Fruit fly (Drosophila melanogaster) whole organism, embryonic: ENCODE results near the gene Sf3b6.

Source experiments
- Antp ChIP-seq: fragments of 200-800 bp; sonication (Bioruptor generic); optimal IDR thresholded peaks from 3 replicates; lab custom pipeline; 2016; ENCODE audit warnings: missing biosample characterization, missing genetic modification characterization
- B-H2 ChIP-seq: fragments of 200-800 bp; sonication (Bioruptor generic); optimal IDR thresholded peaks from 2 replicates; lab custom pipeline; 2018; ENCODE audit warnings: missing biosample characterization, mild to moderate bottlenecking, missing genetic modification characterization
- CG10209 ChIP-seq: fragments of 200-800 bp; sonication (Bioruptor generic); optimal IDR thresholded peaks from 3 replicates; lab custom pipeline; 2017; ENCODE audit warnings: missing biosample characterization, mild to moderate bottlenecking, missing genetic modification characterization, missing genetic modification reagents
- CG10366 ChIP-seq: fragments of 200-800 bp; sonication (Bioruptor generic); IDR thresholded peaks from 2 replicates; pipeline ENCODE4 v1.3.6; 2022; ENCODE audit warnings: missing biosample characterization, missing genetic modification characterization
- CG10543 ChIP-seq: fragments of 200-800 bp; sonication (Bioruptor generic); optimal IDR thresholded peaks from 3 replicates; lab custom pipeline; 2017; ENCODE audit warnings: missing biosample characterization, mild to moderate bottlenecking, missing genetic modification characterization, moderate library complexity
- CG11398 ChIP-seq: fragments of 200-800 bp; sonication (Bioruptor generic); optimal IDR thresholded peaks from 2 replicates; lab custom pipeline; 2016; ENCODE audit warnings: missing biosample characterization, missing genetic modification characterization
- CG11504 ChIP-seq: fragments of 200-800 bp; sonication (Bioruptor generic); optimal IDR thresholded peaks from 3 replicates; lab custom pipeline; 2019; ENCODE audit warnings: missing biosample characterization, mild to moderate bottlenecking, missing genetic modification characterization, moderate library complexity
- CG11695 ChIP-seq: fragments of 200-800 bp; sonication (Bioruptor generic); IDR thresholded peaks from 3 replicates; pipeline ENCODE4 v1.3.6; 2022; ENCODE audit warnings: missing biosample characterization, missing genetic modification characterization
- CG12071 ChIP-seq: fragments of 200-800 bp; sonication (Bioruptor generic); optimal IDR thresholded peaks from 3 replicates; lab custom pipeline; 2018; ENCODE audit warnings: missing biosample characterization, mild to moderate bottlenecking, missing genetic modification characterization
- CG13775 ChIP-seq: fragments of 200-800 bp; sonication (Bioruptor generic); optimal IDR thresholded peaks from 3 replicates; lab custom pipeline; 2017; ENCODE audit warnings: missing biosample characterization, mild to moderate bottlenecking, missing genetic modification characterization
- CG13894 ChIP-seq: fragments of 200-800 bp; sonication (Bioruptor generic); optimal IDR thresholded peaks from 3 replicates; lab custom pipeline; 2018; ENCODE audit warnings: missing biosample characterization, mild to moderate bottlenecking, missing genetic modification characterization, moderate library complexity
- CG14710 ChIP-seq: fragments of 200-800 bp; sonication (Bioruptor generic); optimal IDR thresholded peaks from 3 replicates; lab custom pipeline; 2019; ENCODE audit warnings: missing biosample characterization, mild to moderate bottlenecking, missing genetic modification characterization, moderate library complexity
- CG16815 ChIP-seq: fragments of 200-800 bp; sonication (Bioruptor generic); optimal IDR thresholded peaks from 3 replicates; lab custom pipeline; 2017; ENCODE audit warnings: missing biosample characterization, mild to moderate bottlenecking, missing genetic modification characterization
- CG16863 ChIP-seq: fragments of 200-800 bp; sonication (Bioruptor generic); optimal IDR thresholded peaks from 3 replicates; lab custom pipeline; 2016; ENCODE audit warnings: missing biosample characterization, missing genetic modification characterization
- CG17385 ChIP-seq: fragments of 200-800 bp; sonication (Bioruptor generic); optimal IDR thresholded peaks from 3 replicates; lab custom pipeline; 2018; ENCODE audit warnings: missing biosample characterization, mild to moderate bottlenecking, missing genetic modification characterization
- CG17612 ChIP-seq: fragments of 200-800 bp; sonication (Bioruptor generic); IDR thresholded peaks from 2 replicates; pipeline ENCODE4 v1.3.6; 2022; ENCODE audit warnings: missing biosample characterization, missing genetic modification characterization
- CG1792 ChIP-seq: fragments of 200-800 bp; sonication (Bioruptor generic); optimal IDR thresholded peaks from 2 replicates; lab custom pipeline; 2016; ENCODE audit warnings: missing biosample characterization, missing genetic modification characterization
- CG2129 ChIP-seq: fragments of 200-800 bp; sonication (Bioruptor generic); IDR thresholded peaks from 2 replicates; pipeline ENCODE4 v1.3.6; 2022; ENCODE audit warnings: missing biosample characterization, missing genetic modification characterization; ENCODE audit not compliant: partially characterized antibody
- CG5953 ChIP-seq: fragments of 200-800 bp; sonication (Bioruptor generic); IDR thresholded peaks from 2 replicates; pipeline ENCODE4 v1.3.6; 2022; ENCODE audit warnings: missing biosample characterization, missing genetic modification characterization
- CG6254 ChIP-seq: fragments of 200-800 bp; sonication (Bioruptor generic); optimal IDR thresholded peaks from 3 replicates; lab custom pipeline; 2017; ENCODE audit warnings: mild to moderate bottlenecking, missing biosample characterization, missing genetic modification reagents, missing genetic modification characterization
- CG6813 ChIP-seq: fragments of 200-800 bp; sonication (Bioruptor generic); optimal IDR thresholded peaks from 2 replicates; lab custom pipeline; 2017; ENCODE audit warnings: missing biosample characterization, missing genetic modification characterization, mild to moderate bottlenecking, moderate library complexity, missing genetic modification reagents
- CG8944 ChIP-seq: fragments of 200-800 bp; sonication (Bioruptor generic); optimal IDR thresholded peaks from 3 replicates; lab custom pipeline; 2016; ENCODE audit warnings: missing biosample characterization, missing genetic modification characterization
- CG9609 ChIP-seq: fragments of 200-800 bp; sonication (Bioruptor generic); optimal IDR thresholded peaks from 3 replicates; lab custom pipeline; 2016; ENCODE audit warnings: missing biosample characterization, missing genetic modification characterization
- Dfd ChIP-seq, 2 experiments: fragments of >200 bp; optimal IDR thresholded peaks; 2 replicates each; lab custom pipeline; 2017; ENCODE audit warnings: missing biosample characterization in 2 of 2, missing genetic modification characterization in 2 of 2
- E2f2 ChIP-seq: fragments of 200-800 bp; sonication (Bioruptor generic); IDR thresholded peaks from 2 replicates; pipeline ENCODE4 v1.3.6; 2022; ENCODE audit warnings: missing biosample characterization, missing genetic modification characterization
- H15 ChIP-seq: fragments of 200-800 bp; sonication (Bioruptor generic); IDR thresholded peaks from 3 replicates; pipeline ENCODE4 v1.3.6; 2022; ENCODE audit warnings: missing biosample characterization, missing genetic modification characterization
- Jarid2 ChIP-seq: fragments of 200-800 bp; sonication (Bioruptor generic); optimal IDR thresholded peaks from 3 replicates; lab custom pipeline; 2017; ENCODE audit warnings: mild to moderate bottlenecking, missing biosample characterization, missing genetic modification reagents, missing genetic modification characterization
- Lim3 ChIP-seq: fragments of 200-800 bp; sonication (Bioruptor generic); IDR thresholded peaks from 2 replicates; pipeline ENCODE4 v1.3.6; 2022; ENCODE audit warnings: missing biosample characterization, missing genetic modification characterization
- Lpt ChIP-seq: fragments of >200 bp; optimal IDR thresholded peaks from 2 replicates; lab custom pipeline; 2018; ENCODE audit warnings: missing biosample characterization, missing genetic modification characterization
- MBD-R2 ChIP-seq: fragments of 200-800 bp; sonication (Bioruptor generic); IDR thresholded peaks from 2 replicates; pipeline ENCODE4 v1.3.6; 2022; ENCODE audit warnings: missing biosample characterization, missing genetic modification characterization
- Neu2 ChIP-seq: fragments of 200-800 bp; sonication (Bioruptor generic); optimal IDR thresholded peaks from 3 replicates; lab custom pipeline; 2016; ENCODE audit warnings: missing biosample characterization, missing genetic modification characterization, borderline replicate concordance
- Rx ChIP-seq: fragments of 200-800 bp; sonication (Bioruptor generic); IDR thresholded peaks from 2 replicates; pipeline ENCODE4 v1.3.6; 2022; ENCODE audit warnings: missing biosample characterization, missing genetic modification characterization
- Sox100B ChIP-seq: fragments of 200-800 bp; sonication (Bioruptor generic); optimal IDR thresholded peaks from 3 replicates; lab custom pipeline; 2018; ENCODE audit warnings: missing biosample characterization, mild to moderate bottlenecking, missing genetic modification characterization
- Tbp ChIP-seq: fragments of >200 bp; optimal IDR thresholded peaks from 2 replicates; lab custom pipeline; 2018; ENCODE audit warnings: missing biosample characterization, missing genetic modification characterization
- YL-1 ChIP-seq: fragments of 200-800 bp; sonication (Bioruptor generic); optimal IDR thresholded peaks from 3 replicates; lab custom pipeline; 2017; ENCODE audit warnings: missing biosample characterization, mild to moderate bottlenecking, missing genetic modification characterization
- bcd ChIP-seq: fragments of 200-800 bp; sonication (Bioruptor generic); optimal IDR thresholded peaks from 2 replicates; lab custom pipeline; 2017; ENCODE audit warnings: missing biosample characterization, mild to moderate bottlenecking, missing genetic modification characterization
- cad ChIP-seq: fragments of >200 bp; optimal IDR thresholded peaks from 2 replicates; lab custom pipeline; 2017; ENCODE audit warnings: missing biosample characterization, missing genetic modification characterization
- dmrt11E ChIP-seq: fragments of 200-800 bp; sonication (Bioruptor generic); optimal IDR thresholded peaks from 3 replicates; lab custom pipeline; 2018; ENCODE audit warnings: missing biosample characterization, mild to moderate bottlenecking, missing genetic modification characterization, moderate library complexity
- emc ChIP-seq: fragments of 200-800 bp; sonication (Bioruptor generic); optimal IDR thresholded peaks from 2 replicates; lab custom pipeline; 2016; ENCODE audit warnings: missing biosample characterization, missing genetic modification characterization
- ems ChIP-seq: fragments of 200-800 bp; sonication (Bioruptor generic); optimal IDR thresholded peaks from 3 replicates; lab custom pipeline; 2016; ENCODE audit warnings: missing biosample characterization, missing genetic modification characterization
- hb ChIP-seq: fragments of 200-800 bp; sonication (Bioruptor generic); IDR thresholded peaks from 3 replicates; pipeline ENCODE4 v1.3.6; 2022; ENCODE audit warnings: missing biosample characterization, missing genetic modification characterization; ENCODE audit not compliant: partially characterized antibody
- hkb ChIP-seq, 2 experiments: fragments of 200-800 bp in 1 of 2; fragments of >200 bp in 1 of 2; sonication (Bioruptor generic) in 1 of 2; IDR thresholded peaks in 1 of 2; optimal IDR thresholded peaks in 1 of 2; 2 replicates each; pipeline versions ENCODE4 v1.3.6 to Lab custom; 2017 to 2022; ENCODE audit warnings: missing biosample characterization in 1 of 2, missing genetic modification characterization in 1 of 2
- hth ChIP-seq: fragments of >200 bp; optimal IDR thresholded peaks from 2 replicates; lab custom pipeline; 2017; ENCODE audit warnings: inconsistent platforms
- jigr1 ChIP-seq: fragments of 200-800 bp; sonication (Bioruptor generic); IDR thresholded peaks from 3 replicates; pipeline ENCODE4 v1.3.6; 2022; ENCODE audit warnings: missing biosample characterization, missing genetic modification characterization
- org-1 ChIP-seq: fragments of 200-800 bp; sonication (Bioruptor generic); optimal IDR thresholded peaks from 2 replicates; lab custom pipeline; 2017; ENCODE audit warnings: missing biosample characterization, missing genetic modification characterization
- sens ChIP-seq: fragments of 200-800 bp; sonication (Bioruptor generic); peaks from one replicate; lab custom pipeline; 2016; ENCODE audit warnings: missing biosample characterization, missing genetic modification characterization
- shn ChIP-seq: fragments of 200-800 bp; sonication (Bioruptor generic); optimal IDR thresholded peaks from 3 replicates; lab custom pipeline; 2016; ENCODE audit warnings: missing biosample characterization, missing genetic modification characterization
- sob ChIP-seq: fragments of 200-800 bp; sonication (Bioruptor generic); IDR thresholded peaks from 2 replicates; pipeline ENCODE4 v1.3.6; 2022; ENCODE audit warnings: missing biosample characterization, missing genetic modification characterization
- sqz ChIP-seq: fragments of 200-800 bp; sonication (Bioruptor generic); optimal IDR thresholded peaks from 3 replicates; lab custom pipeline; 2018; ENCODE audit warnings: missing biosample characterization, mild to moderate bottlenecking, missing genetic modification characterization
- trh ChIP-seq: fragments of 200-800 bp; sonication (Bioruptor generic); optimal IDR thresholded peaks from 2 replicates; lab custom pipeline; 2016; ENCODE audit warnings: missing biosample characterization, missing genetic modification characterization
- ttk ChIP-seq: fragments of 200-800 bp; sonication (Bioruptor generic); IDR thresholded peaks from 2 replicates; pipeline ENCODE4 v2.1.2; 2022; ENCODE audit warnings: missing biosample characterization, missing genetic modification characterization

Sf3b6 gene

DNA sequence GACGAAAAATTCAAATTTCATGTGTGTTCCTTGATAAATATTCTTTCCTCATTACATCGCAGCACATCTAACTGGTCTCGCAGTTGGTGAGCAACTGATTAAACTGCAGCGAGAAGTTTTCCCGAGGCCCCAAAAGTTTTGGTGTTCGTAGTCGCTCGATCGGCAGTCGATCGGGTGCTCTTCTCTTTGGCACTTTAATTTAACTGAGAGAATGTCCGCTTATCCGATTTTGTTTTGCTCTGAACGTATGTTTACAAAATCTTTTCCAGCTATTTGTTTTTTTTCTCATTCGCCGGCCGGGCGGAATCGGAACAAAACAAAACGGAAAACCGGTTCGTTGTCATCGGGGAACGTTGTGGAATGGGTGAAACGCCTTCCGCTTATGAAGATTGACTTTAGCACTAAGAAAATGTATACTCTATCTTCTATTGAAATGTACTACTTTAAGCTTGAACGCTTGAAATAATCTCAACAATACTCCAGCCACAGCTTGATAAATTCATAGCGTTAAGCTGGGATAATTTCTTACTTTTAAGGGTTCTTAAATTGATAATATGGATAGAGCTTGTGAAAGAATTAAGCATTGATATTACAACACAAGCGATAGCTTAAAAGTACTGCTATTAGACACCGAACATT lies 25.7 kb upstream of the Sf3b6 start:
- TF ChIP-seq hth (lab: Kevin White, UChicago) (no peak), MBD-R2 (no peak), CG9609 (no peak), Tbp (GFP tag; lab: Kevin White, UChicago) (no peak), CG11504 (tag; lab: Kevin White, UChicago) (no peak), Jarid2 (GFP tag; lab: Kevin White, UChicago) (peak; percentile 80), hb (GFP tag; lab: Robert Waterston, UW) (no peak), CG11695 (GFP tag; lab: Robert Waterston, UW) (no peak), sqz (GFP tag; lab: Kevin White, UChicago) (peak; percentile 36), CG16815 (GFP tag; lab: Kevin White, UChicago) (no peak), E2f2 (GFP tag; lab: Robert Waterston, UW) (0 out of 2 replicates have a peak, but pooled peaks have one; percentile 41), Sox100B (GFP tag; lab: Kevin White, UChicago) (peak; percentile 13), CG6254 (GFP tag; lab: Kevin White, UChicago) (peak; percentile 11), ttk (GFP tag; lab: Robert Waterston, UW) (no peak), YL-1 (no peak), CG2129 (GFP tag; lab: Robert Waterston, UW) (no peak), CG10366 (GFP tag; lab: Robert Waterston, UW) (no peak), Lim3 (GFP tag; lab: Robert Waterston, UW) (no peak), B-H2 (GFP tag; lab: Kevin White, UChicago) (peak; percentile 15), Antp (GFP tag; lab: Kevin White, UChicago) (no peak), Neu2 (GFP tag; lab: Kevin White, UChicago) (no peak), cad (GFP tag; lab: Kevin White, UChicago) (no peak), hkb (optimal IDR thresholded peaks at IDR 0.05; lab: Kevin White, UChicago) (no peak), hkb (GFP tag; IDR thresholded peaks at IDR 0.05; lab: Robert Waterston, UW) (peak; percentile 57; the same call in 1 of the 2 replicates), CG13775 (GFP tag; lab: Kevin White, UChicago) (no peak), CG11398 (no peak), CG13894 (tag; lab: Kevin White, UChicago) (no peak), trh (GFP tag; lab: Kevin White, UChicago) (no peak), CG1792 (GFP tag; lab: Kevin White, UChicago) (no peak), CG16863 (no peak), CG10209 (GFP tag; lab: Kevin White, UChicago) (no peak), CG6813 (GFP tag; lab: Kevin White, UChicago) (peak; percentile 56), CG12071 (peak; percentile 60), org-1 (GFP tag; lab: Kevin White, UChicago) (no peak), jigr1 (GFP tag; lab: Robert Waterston, UW) (no peak), bcd (GFP tag; lab: Kevin White, UChicago) (no peak), sens (GFP tag; lab: Kevin White, UChicago) (peak; percentile 87), Rx (GFP tag; lab: Robert Waterston, UW) (no peak), ems (no peak), CG5953 (GFP tag; lab: Robert Waterston, UW) (no peak), dmrt11E (tag; lab: Kevin White, UChicago) (no peak), Lpt (GFP tag; lab: Kevin White, UChicago) (no peak), shn (no peak), CG17612 (no peak), emc (GFP tag; lab: Kevin White, UChicago) (no peak), CG10543 (GFP tag; lab: Kevin White, UChicago) (no peak), H15 (GFP tag; lab: Robert Waterston, UW) (no peak), sob (GFP tag; lab: Robert Waterston, UW) (no peak), CG8944 (GFP tag; lab: Kevin White, UChicago) (no peak), Dfd (GFP tag; optimal IDR thresholded peaks at IDR 0.05; lab: Kevin White, UChicago) (no peak), CG14710 (tag; lab: Kevin White, UChicago) (no peak), CG17385 (GFP tag; lab: Kevin White, UChicago) (peak; percentile 47)
